Worm (Caenorhabditis elegans): ENCODE results near the gene F40F8.5.

DNA sequence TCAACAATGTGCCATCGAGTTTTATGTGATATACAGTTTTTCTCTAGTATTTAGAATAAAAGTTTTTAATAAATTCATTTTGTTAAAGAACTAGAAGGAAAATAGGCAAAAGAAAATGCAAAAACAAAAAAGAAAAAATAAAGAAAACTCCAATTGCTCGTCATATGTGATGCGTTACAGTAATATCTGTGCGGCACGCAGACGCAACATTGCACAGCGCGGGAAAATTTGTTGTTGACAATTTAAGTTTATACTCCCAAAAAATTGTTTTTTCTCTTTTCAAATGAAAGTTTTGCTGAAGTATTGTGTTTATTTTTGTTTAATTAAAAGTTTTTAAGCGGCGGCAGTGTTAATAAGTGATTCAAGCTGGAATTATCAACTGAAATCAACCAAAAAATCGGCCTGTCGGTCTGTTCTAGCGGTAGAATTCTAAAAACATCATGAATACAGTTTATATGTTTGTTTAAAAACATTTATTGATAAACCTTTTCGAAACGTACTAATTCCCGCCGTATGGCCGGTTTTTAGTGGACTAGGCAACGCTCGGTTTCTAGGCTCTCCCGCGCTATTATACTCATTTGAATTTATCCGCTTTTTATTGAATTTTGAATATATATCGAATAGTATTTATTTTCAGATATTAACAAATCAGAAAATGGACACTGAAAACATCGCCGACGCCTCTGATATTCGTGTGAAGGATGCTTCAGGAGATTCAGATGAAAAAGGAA, 28.6 kb downstream of the F40F8.5 start, which contains the start of gene nasp-1:
- no peak for TF ChIP-seq unc-130 (GFP tag; optimal IDR thresholded peaks at IDR 0.05)
- TF ChIP-seq unc-62 (GFP tag; optimal IDR thresholded peaks at IDR 0.05), result no peak
- TF ChIP-seq F57A8.1 (GFP tag; optimal IDR thresholded peaks at IDR 0.05), result no peak
